Worm (Caenorhabditis elegans): Measurements from ENCODE around the gene W02D7.8.

DNA sequence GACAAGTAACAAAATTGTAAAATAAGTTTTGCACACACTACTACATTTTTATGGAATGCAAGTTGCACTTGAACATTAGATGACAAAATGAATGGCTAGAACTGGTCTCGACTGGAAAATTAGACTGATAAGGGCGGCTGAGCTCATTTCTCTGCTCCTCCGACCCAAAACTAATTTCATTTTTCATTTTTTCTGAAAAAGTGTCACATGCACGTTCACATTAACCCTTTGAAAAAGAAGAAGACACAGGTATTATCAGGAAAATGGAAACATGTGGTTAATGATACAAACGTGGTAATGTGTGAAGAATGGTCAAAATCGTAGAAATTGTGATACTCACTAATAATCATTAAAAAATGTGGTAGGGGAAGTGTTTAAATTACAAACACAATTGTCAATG lies 747 bp upstream of the W02D7.8 start:
- TF ChIP-seq tbx-11 (GFP tag; IDR thresholded peaks at IDR 0.05), result no peak
- no peak for TF ChIP-seq tbx-37 (GFP tag; conservative IDR thresholded peaks at IDR 0.05)
- TF ChIP-seq ama-1 (optimal IDR thresholded peaks at IDR 0.05), result no peak
- no peak for TF ChIP-seq hnd-1 (tag; optimal IDR thresholded peaks at IDR 0.05)

Data from whole organism, early embryonic.